Fruit fly (Drosophila melanogaster) whole organism, embryonic: ENCODE data around the gene Syn1.
A peak's percentile ranks its signal among the peaks of the same experiment; 100 is the strongest.

Experiments used
- ATbp ChIP-seq: fragments of 200-800 bp; sonication (Bioruptor generic); optimal IDR thresholded peaks from 2 replicates; lab custom pipeline; 2017; ENCODE audit warnings: missing biosample characterization, mild to moderate bottlenecking, missing genetic modification characterization, missing genetic modification reagents
- Abd-B ChIP-seq: fragments of 200-800 bp; sonication (Bioruptor generic); optimal IDR thresholded peaks from 2 replicates; lab custom pipeline; 2018; ENCODE audit warnings: missing biosample characterization, mild to moderate bottlenecking, missing genetic modification characterization, moderate library complexity
- Ada2b ChIP-seq: fragments of 200-800 bp; sonication (Bioruptor generic); IDR thresholded peaks from 2 replicates; pipeline ENCODE4 v1.3.6; 2022; ENCODE audit warnings: missing biosample characterization, missing genetic modification characterization
- CG10147 ChIP-seq: fragments of 200-800 bp; sonication (Bioruptor generic); optimal IDR thresholded peaks from 2 replicates; lab custom pipeline; 2019; ENCODE audit warnings: missing biosample characterization, mild to moderate bottlenecking, missing genetic modification characterization, moderate library complexity
- CG10274 ChIP-seq: fragments of 200-800 bp; sonication (Bioruptor generic); optimal IDR thresholded peaks from 3 replicates; lab custom pipeline; 2017; ENCODE audit warnings: missing biosample characterization, mild to moderate bottlenecking, missing genetic modification characterization
- CG10366 ChIP-seq: fragments of 200-800 bp; sonication (Bioruptor generic); IDR thresholded peaks from 2 replicates; pipeline ENCODE4 v1.3.6; 2022; ENCODE audit warnings: missing biosample characterization, missing genetic modification characterization
- CG14965 ChIP-seq: fragments of 200-800 bp; sonication (Bioruptor generic); optimal IDR thresholded peaks from 2 replicates; lab custom pipeline; 2016; ENCODE audit warnings: missing biosample characterization, missing genetic modification characterization, borderline replicate concordance
- CG15073 ChIP-seq: fragments of 200-800 bp; sonication (Bioruptor generic); optimal IDR thresholded peaks from 2 replicates; lab custom pipeline; 2016; ENCODE audit warnings: missing biosample characterization, missing genetic modification characterization
- CG15601 ChIP-seq: fragments of 200-800 bp; sonication (Bioruptor generic); optimal IDR thresholded peaks from 3 replicates; lab custom pipeline; 2019; ENCODE audit warnings: missing biosample characterization, mild to moderate bottlenecking, missing genetic modification characterization, moderate library complexity
- CG17568 ChIP-seq: fragments of 200-800 bp; sonication (Bioruptor generic); optimal IDR thresholded peaks from 2 replicates; lab custom pipeline; 2018; ENCODE audit warnings: missing biosample characterization, mild to moderate bottlenecking, missing genetic modification characterization, moderate library complexity
- CG2875 ChIP-seq: fragments of 200-800 bp; sonication (Bioruptor generic); optimal IDR thresholded peaks from 2 replicates; lab custom pipeline; 2017; ENCODE audit warnings: missing biosample characterization, mild to moderate bottlenecking, missing genetic modification characterization, missing genetic modification reagents
- CG33213 ChIP-seq: fragments of 200-800 bp; sonication (Bioruptor generic); optimal IDR thresholded peaks from 3 replicates; lab custom pipeline; 2016; ENCODE audit warnings: missing biosample characterization, missing genetic modification characterization
- CG4360 ChIP-seq: fragments of 200-800 bp; sonication (Bioruptor generic); IDR thresholded peaks from 2 replicates; pipeline ENCODE4 v1.3.6; 2022; ENCODE audit warnings: missing biosample characterization, missing genetic modification characterization
- CG6175 ChIP-seq: fragments of 200-800 bp; sonication (Bioruptor generic); IDR thresholded peaks from 3 replicates; pipeline ENCODE4 v1.3.6; 2022; ENCODE audit warnings: missing biosample characterization, missing genetic modification characterization
- CG6272 ChIP-seq: fragments of 200-800 bp; sonication (Bioruptor generic); IDR thresholded peaks from 2 replicates; pipeline ENCODE4 v1.3.6; 2022; ENCODE audit warnings: missing biosample characterization, missing genetic modification characterization
- CG7271 ChIP-seq: fragments of 200-800 bp; sonication (Bioruptor generic); optimal IDR thresholded peaks from 2 replicates; lab custom pipeline; 2018; ENCODE audit warnings: missing biosample characterization, mild to moderate bottlenecking, missing genetic modification characterization, moderate library complexity
- CG7372 ChIP-seq: fragments of 200-800 bp; sonication (Bioruptor generic); IDR thresholded peaks from 2 replicates; pipeline ENCODE4 v1.3.6; 2022; ENCODE audit warnings: missing biosample characterization, missing genetic modification characterization
- CG7786 ChIP-seq: fragments of 200-800 bp; sonication (Bioruptor generic); optimal IDR thresholded peaks from 2 replicates; lab custom pipeline; 2016; ENCODE audit warnings: missing biosample characterization, missing genetic modification characterization
- CG9817 ChIP-seq: fragments of 200-800 bp; sonication (Bioruptor generic); optimal IDR thresholded peaks from 2 replicates; lab custom pipeline; 2018; ENCODE audit warnings: missing biosample characterization, mild to moderate bottlenecking, missing genetic modification characterization, moderate library complexity
- HLH3B ChIP-seq: fragments of 200-800 bp; sonication (Bioruptor generic); IDR thresholded peaks from 2 replicates; pipeline ENCODE4 v1.3.6; 2022; ENCODE audit warnings: missing biosample characterization, missing genetic modification characterization
- Hmx ChIP-seq: fragments of 200-800 bp; sonication (Bioruptor generic); optimal IDR thresholded peaks from 2 replicates; lab custom pipeline; 2016; ENCODE audit warnings: missing biosample characterization, missing genetic modification characterization
- MTF-1 ChIP-seq: fragments of 200-800 bp; sonication (Bioruptor generic); optimal IDR thresholded peaks from 2 replicates; lab custom pipeline; 2018; ENCODE audit warnings: missing biosample characterization, mild to moderate bottlenecking, missing genetic modification characterization, borderline replicate concordance
- Med ChIP-seq: fragments of 200-800 bp; sonication (Bioruptor generic); peaks from one replicate; lab custom pipeline; 2016; ENCODE audit warnings: missing biosample characterization, missing genetic modification characterization, mild to moderate bottlenecking, inconsistent platforms, moderate library complexity
- Optix ChIP-seq: fragments of 200-800 bp; sonication (Bioruptor generic); IDR thresholded peaks from 3 replicates; pipeline ENCODE4 v1.3.6; 2022; ENCODE audit warnings: missing biosample characterization, missing genetic modification characterization
- Xbp1 ChIP-seq: fragments of 200-800 bp; sonication (Bioruptor generic); optimal IDR thresholded peaks from 3 replicates; lab custom pipeline; 2016; ENCODE audit warnings: missing biosample characterization, mild to moderate bottlenecking, missing genetic modification characterization
- bcd ChIP-seq: fragments of 200-800 bp; sonication (Bioruptor generic); optimal IDR thresholded peaks from 2 replicates; lab custom pipeline; 2017; ENCODE audit warnings: missing biosample characterization, mild to moderate bottlenecking, missing genetic modification characterization
- dpn ChIP-seq, 2 experiments: fragments of 200-800 bp; sonication (Bioruptor generic); optimal IDR thresholded peaks; 3 replicates each; lab custom pipeline; 2016; ENCODE audit warnings: missing biosample characterization in 2 of 2, missing genetic modification characterization in 2 of 2
- dysf ChIP-seq: fragments of 200-800 bp; sonication (Bioruptor generic); IDR thresholded peaks from 3 replicates; pipeline ENCODE4 v1.3.6; 2022; ENCODE audit warnings: missing biosample characterization, missing genetic modification characterization
- gce ChIP-seq: fragments of 200-800 bp; sonication (Bioruptor generic); IDR thresholded peaks from 3 replicates; pipeline ENCODE4 v1.3.6; 2022; ENCODE audit warnings: missing biosample characterization, missing genetic modification characterization
- h ChIP-seq: fragments of >200 bp; optimal IDR thresholded peaks from 2 replicates; lab custom pipeline; 2017
- hkb ChIP-seq, 2 experiments: fragments of 200-800 bp in 1 of 2; fragments of >200 bp in 1 of 2; sonication (Bioruptor generic) in 1 of 2; IDR thresholded peaks in 1 of 2; optimal IDR thresholded peaks in 1 of 2; 2 replicates each; pipeline versions ENCODE4 v1.3.6 to Lab custom; 2017 to 2022; ENCODE audit warnings: missing biosample characterization in 1 of 2, missing genetic modification characterization in 1 of 2
- psq ChIP-seq: fragments of 200-800 bp; sonication (Bioruptor generic); optimal IDR thresholded peaks from 2 replicates; lab custom pipeline; 2017; ENCODE audit warnings: missing biosample characterization, missing genetic modification characterization
- stc ChIP-seq: fragments of 200-800 bp; sonication (Bioruptor generic); IDR thresholded peaks from 2 replicates; pipeline ENCODE4 v1.3.6; 2022; ENCODE audit warnings: missing biosample characterization, missing genetic modification characterization
- vvl ChIP-seq: fragments of 200-800 bp; sonication (Bioruptor generic); IDR thresholded peaks from 2 replicates; pipeline ENCODE4 v1.3.6; 2022; ENCODE audit warnings: missing biosample characterization, missing genetic modification characterization
- wdn ChIP-seq: fragments of 200-800 bp; sonication (Bioruptor generic); IDR thresholded peaks from 2 replicates; pipeline ENCODE4 v1.3.6; 2022; ENCODE audit warnings: missing biosample characterization, missing genetic modification characterization
- wek ChIP-seq: fragments of 200-800 bp; sonication (Bioruptor generic); optimal IDR thresholded peaks from 3 replicates; lab custom pipeline; 2018; ENCODE audit warnings: missing biosample characterization, mild to moderate bottlenecking, missing genetic modification characterization, moderate library complexity

Gene Syn1

DNA sequence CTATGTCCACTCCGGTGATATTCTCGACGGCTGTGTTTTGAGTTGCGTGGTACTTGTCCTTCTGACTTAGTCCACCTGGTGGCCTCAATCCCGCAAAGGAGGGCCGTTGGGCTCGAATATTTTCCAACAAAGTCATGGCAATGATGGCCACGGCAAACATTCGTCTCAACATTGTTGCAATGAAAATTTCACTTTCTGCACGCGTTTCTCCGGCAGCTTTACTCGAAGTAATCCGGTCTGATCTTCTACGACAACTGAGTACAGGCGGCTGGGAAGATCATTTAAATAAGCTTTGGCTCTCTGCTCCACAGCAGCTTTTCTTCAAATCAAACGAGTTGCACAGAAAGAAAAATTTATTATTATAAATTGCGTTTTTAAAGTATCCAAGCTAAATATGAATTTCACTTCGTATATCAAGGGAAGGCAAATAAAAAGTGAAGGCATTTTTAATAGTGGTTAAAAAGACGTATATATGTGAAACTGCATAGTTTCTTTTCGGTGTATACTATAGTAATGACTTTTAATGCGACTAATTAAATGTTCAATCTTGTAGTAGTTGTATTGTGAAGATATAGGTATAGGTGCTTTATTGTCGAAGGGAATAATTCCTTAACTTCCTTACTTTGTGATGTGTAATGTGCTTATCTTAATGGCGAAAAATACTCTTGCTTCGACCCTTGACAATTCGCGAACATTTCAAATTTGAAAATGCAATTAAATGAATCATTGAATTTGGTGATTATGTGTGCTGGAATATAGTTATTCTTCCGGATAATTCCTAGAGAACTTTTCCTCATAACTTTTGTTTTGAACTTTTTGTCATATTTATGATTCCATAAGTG, 31.9 kb downstream of the Syn1 start, which contains the start of gene CG14567 (continued):
- TF ChIP-seq h (lab: Kevin White, UChicago) (no peak), CG10366 (GFP tag; lab: Robert Waterston, UW) (peak; percentile 21; the same call in 1 of the 2 replicates), ATbp (GFP tag; lab: Kevin White, UChicago) (peak; percentile 42), CG7271 (tag; lab: Kevin White, UChicago) (no peak), wdn (GFP tag; lab: Robert Waterston, UW) (no peak), wek (GFP tag; lab: Kevin White, UChicago) (no peak), CG7786 (GFP tag; lab: Kevin White, UChicago) (no peak), CG10274 (no peak), CG7372 (GFP tag; lab: Robert Waterston, UW) (no peak), bcd (no peak), CG15601 (tag; lab: Kevin White, UChicago) (no peak), stc (GFP tag; lab: Robert Waterston, UW) (peak; percentile 38; the same call in 1 of the 2 replicates), CG14965 (GFP tag; lab: Kevin White, UChicago) (no peak), CG17568 (no peak), Ada2b (GFP tag; lab: Robert Waterston, UW) (peak; percentile 35; the same call in 1 of the 2 replicates), hkb (optimal IDR thresholded peaks at IDR 0.05; lab: Kevin White, UChicago) (no peak), hkb (GFP tag; IDR thresholded peaks at IDR 0.05; lab: Robert Waterston, UW) (peak; percentile 44; the same call in 1 of the 2 replicates)

DNA sequence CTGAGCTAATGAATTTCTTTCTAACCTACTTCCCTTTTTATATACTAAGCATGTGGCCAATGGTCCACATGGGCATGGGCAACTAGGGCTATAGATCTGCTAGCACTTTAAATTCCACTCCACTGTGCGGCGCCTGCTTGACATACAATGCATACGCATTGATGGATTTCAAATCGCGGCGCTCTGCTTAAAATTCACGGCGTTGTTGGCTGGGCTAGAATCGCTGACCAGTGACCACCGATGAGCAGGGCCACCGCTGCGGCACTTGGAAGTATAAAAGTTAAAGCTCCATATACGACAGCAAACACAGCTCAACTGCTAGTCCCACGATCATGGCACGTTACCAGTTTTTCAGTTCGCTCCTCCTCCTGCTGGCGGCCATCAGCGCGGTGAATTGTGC, 36.5 kb downstream of the Syn1 start, which contains the start of gene CG14573:
Gene CG14573 (plus strand): TSS at position 301 of the 400 bp plus-strand sequence.
- no peak for TF ChIP-seq CG6272
- TF ChIP-seq psq (GFP tag; lab: Kevin White, UChicago) = no peak
- TF ChIP-seq vvl (GFP tag; lab: Robert Waterston, UW) = 0 out of 2 replicates have a peak, but pooled peaks have one; percentile 28

DNA sequence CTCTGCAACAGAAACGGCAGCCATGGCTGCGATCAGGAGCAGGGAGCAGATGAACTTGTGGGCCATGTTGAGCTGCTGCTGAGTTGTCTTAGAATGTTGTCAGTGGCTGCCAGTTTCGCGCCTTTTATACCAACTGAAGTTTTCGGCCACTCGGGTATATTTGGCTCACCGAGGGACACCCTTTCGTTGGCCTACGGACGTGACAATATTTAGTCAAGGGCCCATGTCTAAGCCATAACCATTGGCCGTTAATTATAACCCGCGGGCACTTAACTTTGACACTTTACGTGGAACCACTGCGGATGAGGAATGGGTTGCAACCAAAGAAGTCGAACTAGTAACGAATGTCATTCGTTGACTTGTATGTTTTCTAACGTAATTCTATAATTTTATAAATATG, 36.9 kb downstream of the Syn1 start, which contains the start of gene CG14568:
Gene CG14568 (minus strand): TSS at position 101 of the 400 bp plus-strand sequence.
- TF ChIP-seq CG15073 (GFP tag; lab: Kevin White, UChicago) = no peak
- TF ChIP-seq Xbp1 (GFP tag; lab: Kevin White, UChicago) = no peak
- TF ChIP-seq CG33213 = no peak
- TF ChIP-seq CG2875 (GFP tag; lab: Kevin White, UChicago) = no peak
- TF ChIP-seq CG9817 (tag; lab: Kevin White, UChicago) = no peak
- no peak for TF ChIP-seq Abd-B (GFP tag; lab: Kevin White, UChicago)
- TF ChIP-seq Hmx (GFP tag; lab: Kevin White, UChicago) = no peak
- TF ChIP-seq HLH3B (GFP tag; lab: Robert Waterston, UW) = no peak
- no peak for TF ChIP-seq CG10147 (GFP tag; lab: Kevin White, UChicago)
- no peak for TF ChIP-seq dpn (GFP tag; optimal IDR thresholded peaks at IDR 0.05; lab: Kevin White, UChicago)
- TF ChIP-seq, all 482 proteins: peak for 0

DNA sequence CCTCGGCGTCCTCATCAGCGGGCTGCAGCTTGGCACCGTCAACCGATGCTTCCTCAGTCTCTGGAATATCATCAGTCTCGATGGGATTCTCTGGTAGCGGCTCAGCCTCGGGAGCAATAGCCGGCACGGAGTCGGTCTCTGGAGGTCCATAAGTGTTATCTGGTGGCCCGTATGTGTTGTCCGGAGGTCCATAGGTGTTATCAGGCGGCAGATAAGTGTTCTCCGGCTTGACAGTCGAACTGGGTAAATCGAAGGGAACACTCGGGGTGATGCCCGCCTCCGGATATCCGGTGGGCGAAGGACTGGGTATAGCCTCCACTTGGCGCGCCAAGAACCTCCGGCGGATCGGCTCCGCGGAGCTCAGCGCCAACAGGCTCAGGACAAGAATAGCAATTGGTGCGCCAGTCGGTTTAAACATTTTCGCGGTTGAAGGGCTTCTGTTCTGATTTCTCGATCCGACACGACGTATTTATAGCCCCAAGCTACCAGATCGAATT, 39.2 kb downstream of the Syn1 start, which contains the start of gene CG14569:
Gene CG14569 (minus strand): TSS at position 447 of the 497 bp plus-strand sequence.
- TF ChIP-seq Optix (GFP tag; lab: Robert Waterston, UW) (no peak), gce (GFP tag; lab: Robert Waterston, UW) (0 out of 3 replicates have a peak, but pooled peaks have one; percentile 6), MTF-1 (GFP tag; lab: Kevin White, UChicago) (no peak), dysf (GFP tag; lab: Robert Waterston, UW) (0 out of 3 replicates have a peak, but pooled peaks have one; percentile 27), CG6175 (GFP tag; lab: Robert Waterston, UW) (no peak), Med (peak; percentile 8), CG4360 (no peak)
